Worm (Caenorhabditis elegans): Measurements from ENCODE around the gene ruvb-1.

DNA sequence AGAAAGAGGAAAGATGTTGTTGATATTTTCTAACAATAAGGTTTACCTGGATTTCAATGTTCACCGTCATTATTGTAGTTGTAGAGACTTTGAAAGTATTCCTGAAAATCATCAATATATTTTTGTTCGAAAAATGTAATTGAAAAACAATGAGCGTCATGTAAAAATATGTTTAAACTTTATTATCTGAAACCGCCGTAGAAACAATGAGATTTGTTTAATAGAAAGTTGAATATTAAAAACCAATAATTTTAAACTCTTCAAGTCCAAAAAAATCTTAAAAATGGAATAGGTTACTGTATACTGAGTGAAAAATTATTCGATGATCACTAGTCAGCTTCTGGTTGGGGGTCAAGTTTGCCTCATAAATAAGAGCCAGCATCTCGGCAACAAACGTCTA is 22.4 kb downstream of the ruvb-1 start, which contains the start of gene anmt-3:
- no peak for TF ChIP-seq ceh-32 (tag; optimal IDR thresholded peaks at IDR 0.05; ENCODE audit: poor library complexity)
- no peak for TF ChIP-seq skn-1 (tag; optimal IDR thresholded peaks at IDR 0.05)
- TF ChIP-seq tra-1 (GFP tag; IDR thresholded peaks at IDR 0.05) = no peak
- no peak for TF ChIP-seq nhr-28 (tag; optimal IDR thresholded peaks at IDR 0.05)
- TF ChIP-seq mdl-1 (tag; optimal IDR thresholded peaks at IDR 0.05) = no peak
- TF ChIP-seq ctbp-1 (GFP tag; IDR thresholded peaks at IDR 0.05) = no peak

Data from whole organism, L4 larva.